Fruit fly (Drosophila melanogaster) whole organism, embryonic: Measurements from ENCODE around the gene Nmdar1.

Experiments used
- ATbp ChIP-seq: fragments of 200-800 bp; sonication (Bioruptor generic); optimal IDR thresholded peaks from 2 replicates; lab custom pipeline; 2017; ENCODE audit warnings: missing biosample characterization, mild to moderate bottlenecking, missing genetic modification characterization, missing genetic modification reagents
- Asciz ChIP-seq: fragments of 200-800 bp; sonication (Bioruptor generic); optimal IDR thresholded peaks from 2 replicates; lab custom pipeline; 2017; ENCODE audit warnings: missing biosample characterization, mild to moderate bottlenecking, missing genetic modification characterization, missing genetic modification reagents
- B-H1 ChIP-seq: fragments of 200-800 bp; sonication (Bioruptor generic); IDR thresholded peaks from 3 replicates; pipeline ENCODE4 v1.3.6; 2022; ENCODE audit warnings: missing biosample characterization, missing genetic modification characterization
- CG10366 ChIP-seq: fragments of 200-800 bp; sonication (Bioruptor generic); IDR thresholded peaks from 2 replicates; pipeline ENCODE4 v1.3.6; 2022; ENCODE audit warnings: missing biosample characterization, missing genetic modification characterization
- CG11504 ChIP-seq: fragments of 200-800 bp; sonication (Bioruptor generic); optimal IDR thresholded peaks from 3 replicates; lab custom pipeline; 2019; ENCODE audit warnings: missing biosample characterization, mild to moderate bottlenecking, missing genetic modification characterization, moderate library complexity
- CG11560 ChIP-seq: fragments of 200-800 bp; sonication (Bioruptor generic); IDR thresholded peaks from 3 replicates; pipeline ENCODE4 v1.3.6; 2022; ENCODE audit warnings: missing biosample characterization, missing genetic modification characterization
- CG12104 ChIP-seq: fragments of 200-800 bp; sonication (Bioruptor generic); optimal IDR thresholded peaks from 3 replicates; lab custom pipeline; 2016; ENCODE audit warnings: missing biosample characterization, missing genetic modification characterization
- CG12391 ChIP-seq: fragments of 200-800 bp; sonication (Bioruptor generic); optimal IDR thresholded peaks from 3 replicates; lab custom pipeline; 2018; ENCODE audit warnings: missing biosample characterization, mild to moderate bottlenecking, missing genetic modification characterization, moderate library complexity
- CG13287 ChIP-seq: fragments of 200-800 bp; sonication (Bioruptor generic); IDR thresholded peaks from 2 replicates; pipeline ENCODE4 v1.3.6; 2022; ENCODE audit warnings: missing biosample characterization, missing genetic modification characterization; ENCODE audit not compliant: partially characterized antibody
- CG13775 ChIP-seq: fragments of 200-800 bp; sonication (Bioruptor generic); optimal IDR thresholded peaks from 3 replicates; lab custom pipeline; 2017; ENCODE audit warnings: missing biosample characterization, mild to moderate bottlenecking, missing genetic modification characterization
- CG14014 ChIP-seq: fragments of 200-800 bp; sonication (Bioruptor generic); IDR thresholded peaks from 2 replicates; pipeline ENCODE4 v1.3.6; 2022; ENCODE audit warnings: missing biosample characterization, missing genetic modification characterization
- CG15601 ChIP-seq: fragments of 200-800 bp; sonication (Bioruptor generic); optimal IDR thresholded peaks from 3 replicates; lab custom pipeline; 2019; ENCODE audit warnings: missing biosample characterization, mild to moderate bottlenecking, missing genetic modification characterization, moderate library complexity
- CG17328 ChIP-seq: fragments of 200-800 bp; sonication (Bioruptor generic); IDR thresholded peaks from 2 replicates; pipeline ENCODE4 v1.3.6; 2022; ENCODE audit warnings: missing biosample characterization, missing genetic modification characterization
- CG3163 ChIP-seq: fragments of 200-800 bp; sonication (Bioruptor generic); optimal IDR thresholded peaks from 3 replicates; lab custom pipeline; 2016; ENCODE audit warnings: missing biosample characterization, missing genetic modification characterization
- CG4730 ChIP-seq: fragments of 200-800 bp; sonication (Bioruptor generic); IDR thresholded peaks from 2 replicates; pipeline ENCODE4 v1.3.6; 2022; ENCODE audit warnings: missing biosample characterization, missing genetic modification characterization
- CG4820 ChIP-seq: fragments of 200-800 bp; sonication (Bioruptor generic); optimal IDR thresholded peaks from 3 replicates; lab custom pipeline; 2016; ENCODE audit warnings: missing biosample characterization, missing genetic modification characterization
- CG6689 ChIP-seq: fragments of 200-800 bp; sonication (Bioruptor generic); IDR thresholded peaks from 2 replicates; pipeline ENCODE4 v1.3.6; 2022; ENCODE audit warnings: missing biosample characterization, missing genetic modification characterization
- CG7372 ChIP-seq: fragments of 200-800 bp; sonication (Bioruptor generic); IDR thresholded peaks from 2 replicates; pipeline ENCODE4 v1.3.6; 2022; ENCODE audit warnings: missing biosample characterization, missing genetic modification characterization
- CG7556 ChIP-seq: fragments of 200-800 bp; sonication (Bioruptor generic); optimal IDR thresholded peaks from 2 replicates; lab custom pipeline; 2017; ENCODE audit warnings: missing biosample characterization, mild to moderate bottlenecking, missing genetic modification characterization
- CG7963 ChIP-seq: fragments of 200-800 bp; sonication (Bioruptor generic); IDR thresholded peaks from 3 replicates; pipeline ENCODE4 v1.3.6; 2022; ENCODE audit warnings: missing biosample characterization, missing genetic modification characterization; ENCODE audit not compliant: partially characterized antibody
- CG9797 ChIP-seq: fragments of 200-800 bp; sonication (Bioruptor generic); optimal IDR thresholded peaks from 3 replicates; lab custom pipeline; 2018; ENCODE audit warnings: missing biosample characterization, mild to moderate bottlenecking, missing genetic modification characterization
- CG9876 ChIP-seq: fragments of 200-800 bp; sonication (Bioruptor generic); optimal IDR thresholded peaks from 2 replicates; lab custom pipeline; 2016; ENCODE audit warnings: missing biosample characterization, missing genetic modification characterization
- D19B ChIP-seq: fragments of 200-800 bp; sonication (Bioruptor generic); optimal IDR thresholded peaks from 2 replicates; lab custom pipeline; 2017; ENCODE audit warnings: missing biosample characterization, mild to moderate bottlenecking, missing genetic modification characterization
- Dek ChIP-seq: fragments of 200-800 bp; sonication (Bioruptor generic); optimal IDR thresholded peaks from 3 replicates; lab custom pipeline; 2019; ENCODE audit warnings: missing biosample characterization, mild to moderate bottlenecking, missing genetic modification characterization, moderate library complexity
- HLH54F ChIP-seq: fragments of 200-800 bp; sonication (Bioruptor generic); optimal IDR thresholded peaks from 3 replicates; lab custom pipeline; 2016; ENCODE audit warnings: missing biosample characterization, missing genetic modification characterization
- HLHmδ ChIP-seq: fragments of 200-800 bp; sonication (Bioruptor generic); optimal IDR thresholded peaks from 2 replicates; lab custom pipeline; 2018; ENCODE audit warnings: missing biosample characterization, mild to moderate bottlenecking, missing genetic modification characterization, moderate library complexity
- Kr ChIP-seq: fragments of 200-800 bp; sonication (Bioruptor generic); optimal IDR thresholded peaks from 2 replicates; lab custom pipeline; 2017; ENCODE audit warnings: missing biosample characterization, mild to moderate bottlenecking, missing genetic modification characterization
- MBD-R2 ChIP-seq: fragments of 200-800 bp; sonication (Bioruptor generic); IDR thresholded peaks from 2 replicates; pipeline ENCODE4 v1.3.6; 2022; ENCODE audit warnings: missing biosample characterization, missing genetic modification characterization
- MESR4 ChIP-seq: fragments of 200-800 bp; sonication (Bioruptor generic); optimal IDR thresholded peaks from 2 replicates; lab custom pipeline; 2018; ENCODE audit warnings: missing biosample characterization, mild to moderate bottlenecking, missing genetic modification characterization, moderate library complexity
- Mrtf ChIP-seq: fragments of 200-800 bp; sonication (Bioruptor generic); IDR thresholded peaks from 3 replicates; pipeline ENCODE4 v1.3.6; 2022; ENCODE audit warnings: missing biosample characterization, missing genetic modification characterization
- NfI ChIP-seq: fragments of 200-800 bp; sonication (Bioruptor generic); optimal IDR thresholded peaks from 3 replicates; lab custom pipeline; 2018; ENCODE audit warnings: missing biosample characterization, mild to moderate bottlenecking, missing genetic modification characterization, moderate library complexity
- Side ChIP-seq: fragments of 200-800 bp; sonication (Bioruptor generic); optimal IDR thresholded peaks from 2 replicates; lab custom pipeline; 2016; ENCODE audit warnings: missing biosample characterization, missing genetic modification characterization
- Xrp1 ChIP-seq: fragments of 200-800 bp; sonication (Bioruptor generic); IDR thresholded peaks from 2 replicates; pipeline ENCODE4 v1.3.6; 2022; ENCODE audit warnings: missing biosample characterization, missing genetic modification characterization
- ato ChIP-seq: fragments of 200-800 bp; sonication (Bioruptor generic); IDR thresholded peaks from 2 replicates; pipeline ENCODE4 v1.3.6; 2022; ENCODE audit warnings: missing biosample characterization, missing genetic modification characterization; ENCODE audit not compliant: partially characterized antibody
- cad ChIP-seq: fragments of >200 bp; optimal IDR thresholded peaks from 2 replicates; lab custom pipeline; 2017; ENCODE audit warnings: missing biosample characterization, missing genetic modification characterization
- dimm ChIP-seq: fragments of 200-800 bp; sonication (Bioruptor generic); IDR thresholded peaks from 2 replicates; pipeline ENCODE4 v1.3.6; 2022; ENCODE audit warnings: missing biosample characterization, missing genetic modification characterization
- dmrt11E ChIP-seq: fragments of 200-800 bp; sonication (Bioruptor generic); optimal IDR thresholded peaks from 3 replicates; lab custom pipeline; 2018; ENCODE audit warnings: missing biosample characterization, mild to moderate bottlenecking, missing genetic modification characterization, moderate library complexity
- eve ChIP-seq, 2 experiments: fragments of >200 bp; optimal IDR thresholded peaks; 2 replicates each; lab custom pipeline; 2017; ENCODE audit warnings: missing biosample characterization in 2 of 2, missing genetic modification characterization in 2 of 2
- eyg ChIP-seq: fragments of 200-800 bp; sonication (Bioruptor generic); optimal IDR thresholded peaks from 3 replicates; lab custom pipeline; 2016; ENCODE audit warnings: missing biosample characterization, missing genetic modification characterization
- fd64A ChIP-seq: fragments of 200-800 bp; sonication (Bioruptor generic); optimal IDR thresholded peaks from 3 replicates; lab custom pipeline; 2018; ENCODE audit warnings: missing biosample characterization, mild to moderate bottlenecking, missing genetic modification characterization
- fu2 ChIP-seq: fragments of 200-800 bp; sonication (Bioruptor generic); optimal IDR thresholded peaks from 2 replicates; lab custom pipeline; 2016; ENCODE audit warnings: missing biosample characterization, missing genetic modification characterization
- gfzf ChIP-seq: fragments of 200-800 bp; sonication (Bioruptor generic); optimal IDR thresholded peaks from 2 replicates; lab custom pipeline; 2016; ENCODE audit warnings: missing biosample characterization, mild to moderate bottlenecking, missing genetic modification characterization, moderate library complexity
- gsb ChIP-seq: fragments of 200-800 bp; sonication (Bioruptor generic); IDR thresholded peaks from 2 replicates; pipeline ENCODE4 v1.3.6; 2022; ENCODE audit warnings: missing biosample characterization, missing genetic modification characterization
- her ChIP-seq: fragments of 200-800 bp; sonication (Bioruptor generic); optimal IDR thresholded peaks from 2 replicates; lab custom pipeline; 2016; ENCODE audit warnings: missing biosample characterization, missing genetic modification characterization
- lbe ChIP-seq: fragments of 200-800 bp; sonication (Bioruptor generic); optimal IDR thresholded peaks from 2 replicates; lab custom pipeline; 2016; ENCODE audit warnings: missing biosample characterization, mild to moderate bottlenecking, missing genetic modification characterization
- lmd ChIP-seq: fragments of 200-800 bp; sonication (Bioruptor generic); IDR thresholded peaks from 2 replicates; pipeline ENCODE4 v1.3.6; 2022; ENCODE audit warnings: missing biosample characterization, missing genetic modification characterization
- org-1 ChIP-seq: fragments of 200-800 bp; sonication (Bioruptor generic); optimal IDR thresholded peaks from 2 replicates; lab custom pipeline; 2017; ENCODE audit warnings: missing biosample characterization, missing genetic modification characterization
- pho ChIP-seq: fragments of 200-800 bp; sonication (Bioruptor generic); optimal IDR thresholded peaks from 2 replicates; lab custom pipeline; 2016; ENCODE audit warnings: missing biosample characterization, missing genetic modification characterization
- pita ChIP-seq: fragments of 200-800 bp; sonication (Bioruptor generic); optimal IDR thresholded peaks from 2 replicates; lab custom pipeline; 2017; ENCODE audit warnings: missing biosample characterization, mild to moderate bottlenecking, missing genetic modification characterization
- scrt ChIP-seq: fragments of 200-800 bp; sonication (Bioruptor generic); optimal IDR thresholded peaks from 2 replicates; lab custom pipeline; 2018; ENCODE audit warnings: missing biosample characterization, mild to moderate bottlenecking, missing genetic modification characterization, moderate library complexity
- wor ChIP-seq: fragments of 200-800 bp; sonication (Bioruptor generic); IDR thresholded peaks from 2 replicates; pipeline ENCODE4 v1.3.6; 2022; ENCODE audit warnings: missing biosample characterization, missing genetic modification characterization

Nmdar1 gene

DNA sequence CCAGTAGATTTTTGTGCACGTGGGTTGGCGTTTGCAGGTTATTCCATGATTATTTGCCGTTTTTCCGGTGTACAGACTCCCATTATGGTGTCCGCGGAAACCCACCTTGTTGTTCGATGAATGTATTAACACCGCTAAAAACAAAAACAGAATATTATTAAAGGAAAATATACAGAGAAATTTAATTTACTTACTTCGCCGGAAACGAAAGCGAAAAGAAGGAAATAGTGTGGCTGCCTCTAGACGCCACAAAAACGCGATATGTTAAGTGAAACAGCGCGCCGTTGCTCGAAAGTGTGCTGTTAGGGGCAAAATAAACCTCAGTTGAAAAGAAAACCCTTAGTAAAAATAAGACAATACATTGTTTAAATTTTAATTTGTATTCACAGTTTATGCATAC, 56.3 kb downstream of the Nmdar1 start, which contains the start of gene RpL35A (continued):
- TF ChIP-seq Side (GFP tag; lab: Kevin White, UChicago) (peak; percentile 74), CG14014 (peak; percentile 67; the same call in 1 of the 2 replicates), gsb (peak; percentile 27; the same call in 1 of the 2 replicates), eve (GFP tag; optimal IDR thresholded peaks at IDR 0.05; lab: Kevin White, UChicago) (no peak), CG13287 (no peak; the same call in 1 of the 2 replicates), org-1 (GFP tag; lab: Kevin White, UChicago) (peak; percentile 54), gfzf (GFP tag; lab: Kevin White, UChicago) (peak; percentile 87), CG4820 (GFP tag; lab: Kevin White, UChicago) (no peak), CG12104 (peak; percentile 77), eyg (peak; percentile 60), cad (GFP tag; lab: Kevin White, UChicago) (no peak), CG12391 (tag; lab: Kevin White, UChicago) (peak; percentile 70), CG3163 (no peak), HLHmδ (GFP tag; lab: Kevin White, UChicago) (peak; percentile 89), MBD-R2 (GFP tag; lab: Robert Waterston, UW) (peak; percentile 32; the same call in 1 of the 2 replicates), fd64A (GFP tag; lab: Kevin White, UChicago) (peak; percentile 82), fu2 (peak; percentile 19), NfI (peak; percentile 87), Kr (peak; percentile 72), D19B (GFP tag; lab: Kevin White, UChicago) (peak; percentile 34), CG13775 (GFP tag; lab: Kevin White, UChicago) (peak; percentile 79), CG7963 (GFP tag; lab: Robert Waterston, UW) (no peak), CG6689 (no peak), Asciz (GFP tag; lab: Kevin White, UChicago) (no peak), lmd (GFP tag; lab: Robert Waterston, UW) (no peak), dmrt11E (tag; lab: Kevin White, UChicago) (peak; percentile 61), Mrtf (GFP tag; lab: Robert Waterston, UW) (no peak), lbe (peak; percentile 74), pho (GFP tag; lab: Kevin White, UChicago) (peak; percentile 33), wor (no peak), ato (GFP tag; lab: Robert Waterston, UW) (no peak), CG7556 (GFP tag; lab: Kevin White, UChicago) (no peak), dimm (GFP tag; lab: Robert Waterston, UW) (no peak), scrt (GFP tag; lab: Kevin White, UChicago) (peak; percentile 83), CG10366 (GFP tag; lab: Robert Waterston, UW) (peak; percentile 34; the same call in 1 of the 2 replicates), CG15601 (tag; lab: Kevin White, UChicago) (peak; percentile 75), CG17328 (GFP tag; lab: Robert Waterston, UW) (peak; percentile 85), B-H1 (GFP tag; lab: Robert Waterston, UW) (peak; percentile 18; the same call in 1 of the 3 replicates), CG9876 (peak; percentile 42), Xrp1 (GFP tag; lab: Robert Waterston, UW) (no peak; the same call in 1 of the 2 replicates), CG9797 (peak; percentile 81), Dek (tag; lab: Kevin White, UChicago) (peak; percentile 42), CG11560 (tag; lab: Robert Waterston, UW) (no peak), HLH54F (GFP tag; lab: Kevin White, UChicago) (no peak), MESR4 (GFP tag; lab: Kevin White, UChicago) (peak; percentile 99), CG4730 (GFP tag; lab: Robert Waterston, UW) (no peak), pita (GFP tag; lab: Kevin White, UChicago) (no peak), CG7372 (GFP tag; lab: Robert Waterston, UW) (no peak), her (GFP tag; lab: Kevin White, UChicago) (peak; percentile 54), ATbp (GFP tag; lab: Kevin White, UChicago) (peak; percentile 67), CG11504 (peak; percentile 62)
